Fruit fly (Drosophila melanogaster) whole organism, embryonic: Measurements from ENCODE around the gene SMC6.

Source experiments
- CG2202 ChIP-seq: fragments of 200-800 bp; sonication (Bioruptor generic); optimal IDR thresholded peaks from 2 replicates; lab custom pipeline; 2018; ENCODE audit warnings: missing biosample characterization, mild to moderate bottlenecking, missing genetic modification characterization
- CG34224 ChIP-seq: fragments of 200-800 bp; sonication (Bioruptor generic); IDR thresholded peaks from 3 replicates; pipeline ENCODE4 v1.3.6; 2022; ENCODE audit warnings: missing biosample characterization, missing genetic modification characterization; ENCODE audit not compliant: partially characterized antibody
- Dp ChIP-seq: fragments of 200-800 bp; sonication (Bioruptor generic); optimal IDR thresholded peaks from 2 replicates; lab custom pipeline; 2018; ENCODE audit warnings: missing biosample characterization, mild to moderate bottlenecking, missing genetic modification characterization, moderate library complexity
- tgo ChIP-seq: fragments of 200-800 bp; sonication (Bioruptor generic); IDR thresholded peaks from 3 replicates; pipeline ENCODE4 v1.3.6; 2022; ENCODE audit warnings: missing biosample characterization, missing genetic modification characterization
- vfl ChIP-seq: fragments of 200-800 bp; sonication (Bioruptor generic); optimal IDR thresholded peaks from 2 replicates; lab custom pipeline; 2016; ENCODE audit warnings: missing biosample characterization, missing genetic modification characterization

dm6 chr3R:24205234-24205894 is 12.1 kb upstream of the SMC6 start:
- no peak for TF ChIP-seq CG34224 (GFP tag; lab: Robert Waterston, UW)
- TF ChIP-seq vfl: no peak
- TF ChIP-seq Dp (GFP tag; lab: Kevin White, UChicago): no peak
- no peak for TF ChIP-seq CG2202
- TF ChIP-seq tgo (GFP tag; lab: Robert Waterston, UW): no peak
